Worm (Caenorhabditis elegans): Measurements from ENCODE around the gene asm-2.

asm-2 gene

ce11 chrX:11315392-11315791 is 8.7 kb downstream of the asm-2 start, which contains the start of gene F08G12.11:
Gene F08G12.11, minus strand, starts transcription at chrX:11315572.
- no peak for TF ChIP-seq pat-9 (tag; optimal IDR thresholded peaks at IDR 0.05)
- TF ChIP-seq pag-3 (tag; optimal IDR thresholded peaks at IDR 0.05; ENCODE audit: borderline replicate concordance), result no peak
- no peak for TF ChIP-seq rnt-1 (tag; optimal IDR thresholded peaks at IDR 0.05)
- TF ChIP-seq ama-1 (optimal IDR thresholded peaks at IDR 0.05), result no peak
- TF ChIP-seq ceh-14 (tag; optimal IDR thresholded peaks at IDR 0.05), result no peak

- TF ChIP-seq pag-3 (tag; optimal IDR thresholded peaks at IDR 0.05; ENCODE audit: borderline replicate concordance) (no peak), C08G9.2 (tag; optimal IDR thresholded peaks at IDR 0.05) (no peak), dve-1 (tag; optimal IDR thresholded peaks at IDR 0.05) (no peak), elt-2 (tag; optimal IDR thresholded peaks at IDR 0.05) (peak; percentile 1), ceh-48 (tag; optimal IDR thresholded peaks at IDR 0.05) (no peak), ceh-45 (GFP tag; IDR thresholded peaks at IDR 0.05) (no peak), nfya-1 (tag; optimal IDR thresholded peaks at IDR 0.05) (no peak), madf-2 (tag; optimal IDR thresholded peaks at IDR 0.05) (no peak)
Observed at ce11 chrX:11310285-11310838, 13.7 kb downstream of the asm-2 start, which contains the start of gene F08G12.5. Gene F08G12.5, minus strand, starts transcription at chrX:11310285.

ce11 chrX:11307056-11307455 is 17.0 kb downstream of the asm-2 start, which contains the start of gene vhl-1:
Gene vhl-1, plus strand, starts transcription at chrX:11307356.
- TF ChIP-seq pat-9 (tag; optimal IDR thresholded peaks at IDR 0.05), result no peak
- no peak for TF ChIP-seq ama-1 (optimal IDR thresholded peaks at IDR 0.05)

- TF ChIP-seq hlh-30 (tag; optimal IDR thresholded peaks at IDR 0.05; ENCODE audit: insufficient read depth) (no peak), eyg-1 (tag; optimal IDR thresholded peaks at IDR 0.05) (no peak), fkh-10 (GFP tag; optimal IDR thresholded peaks at IDR 0.05) (no peak), pha-4 (tag; optimal IDR thresholded peaks at IDR 0.05) (no peak), ztf-16 (tag; optimal IDR thresholded peaks at IDR 0.05) (no peak)
Observed at ce11 chrX:11305773-11306172, 18.3 kb downstream of the asm-2 start, which contains the start of gene F08G12.1. Gene F08G12.1, minus strand, starts transcription at chrX:11305873.

ce11 chrX:11299642-11300307 is 24.3 kb downstream of the asm-2 start, which contains the start of the genes snrp-40.1 and F08G12.3:
Gene snrp-40.1, minus strand, starts transcription at chrX:11299784.
Gene F08G12.3, plus strand, starts transcription at chrX:11300257.
- TF ChIP-seq unc-3 (GFP tag; conservative IDR thresholded peaks at IDR 0.05) (no peak), unc-3 (tag; optimal IDR thresholded peaks at IDR 0.05) (no peak), rnt-1 (tag; optimal IDR thresholded peaks at IDR 0.05) (peak; percentile 51), zip-5 (tag; optimal IDR thresholded peaks at IDR 0.05) (no peak), ceh-18 (tag; optimal IDR thresholded peaks at IDR 0.05) (peak; percentile 84), pros-1 (tag; optimal IDR thresholded peaks at IDR 0.05) (peak; percentile 44), hlh-6 (tag; optimal IDR thresholded peaks at IDR 0.05) (peak; percentile 61), ceh-22 (tag; optimal IDR thresholded peaks at IDR 0.05) (no peak), pax-1 (tag; optimal IDR thresholded peaks at IDR 0.05) (no peak), ttx-3 (tag; optimal IDR thresholded peaks at IDR 0.05) (no peak), unc-42 (tag; optimal IDR thresholded peaks at IDR 0.05) (peak; percentile 41), nhr-11 (tag; optimal IDR thresholded peaks at IDR 0.05) (no peak), sdc-2 (tag; optimal IDR thresholded peaks at IDR 0.05) (peak; percentile 49), ceh-31 (tag; optimal IDR thresholded peaks at IDR 0.05) (peak; percentile 82), sox-4 (tag; optimal IDR thresholded peaks at IDR 0.05) (no peak), C08G9.2 (tag; optimal IDR thresholded peaks at IDR 0.05) (peak; percentile 33), che-1 (tag; optimal IDR thresholded peaks at IDR 0.05) (no peak), hlh-15 (tag; optimal IDR thresholded peaks at IDR 0.05) (no peak), pha-2 (tag; optimal IDR thresholded peaks at IDR 0.05) (no peak), lim-6 (tag; optimal IDR thresholded peaks at IDR 0.05) (no peak), K02D7.2 (tag; optimal IDR thresholded peaks at IDR 0.05) (no peak), dve-1 (tag; optimal IDR thresholded peaks at IDR 0.05) (no peak), ceh-48 (tag; optimal IDR thresholded peaks at IDR 0.05) (no peak), tbx-7 (tag; optimal IDR thresholded peaks at IDR 0.05) (no peak), ceh-6 (GFP tag; optimal IDR thresholded peaks at IDR 0.05) (no peak), Y22D7AL.16 (tag; optimal IDR thresholded peaks at IDR 0.05) (no peak), madf-2 (tag; optimal IDR thresholded peaks at IDR 0.05) (peak; percentile 22), ceh-2 (tag; optimal IDR thresholded peaks at IDR 0.05) (peak; percentile 54), hlh-30 (tag; optimal IDR thresholded peaks at IDR 0.05; ENCODE audit: insufficient read depth) (peak; percentile 65), pqm-1 (tag; optimal IDR thresholded peaks at IDR 0.05) (no peak), mec-3 (tag; optimal IDR thresholded peaks at IDR 0.05; ENCODE audit: borderline replicate concordance) (no peak), nfya-1 (tag; optimal IDR thresholded peaks at IDR 0.05) (peak; percentile 83), pat-9 (tag; optimal IDR thresholded peaks at IDR 0.05) (no peak)
